Worm (Caenorhabditis elegans) whole organism, L3 larva: ENCODE measurements around the gene B0524.3.

Source experiments
- elt-2 ChIP-seq: sonication (generic microtip); optimal IDR thresholded peaks from 2 replicates; lab custom pipeline; 2016; ENCODE audit warnings: missing genetic modification reagents, mild to moderate bottlenecking, missing genetic modification characterization, missing compliant biosample characterization
- jun-1 ChIP-seq: fragments of 150-350 bp; optimal IDR thresholded peaks from 2 replicates; lab custom pipeline; 2014; ENCODE audit warnings: missing biosample characterization, missing genetic modification reagents, missing genetic modification characterization
- lsy-12 ChIP-seq: sonication (generic microtip); optimal IDR thresholded peaks from 2 replicates; lab custom pipeline; 2016; ENCODE audit warnings: mild to moderate bottlenecking, missing genetic modification characterization, missing compliant biosample characterization
- nfya-1 ChIP-seq: sonication (generic microtip); optimal IDR thresholded peaks from 2 replicates; lab custom pipeline; 2017; ENCODE audit warnings: missing genetic modification characterization, mild to moderate bottlenecking, missing compliant biosample characterization, antibody characterized with exemption, moderate library complexity; ENCODE audit not compliant: insufficient read depth
- pha-4 ChIP-seq: fragments of 150-350 bp; optimal IDR thresholded peaks from 2 replicates; lab custom pipeline; 2014; ENCODE audit warnings: missing biosample characterization, missing genetic modification reagents, missing genetic modification characterization
- unc-62 ChIP-seq: fragments of 150-350 bp; sonication (generic microtip); optimal IDR thresholded peaks from 4 replicates; lab custom pipeline; 2014; ENCODE audit warnings: missing biosample characterization, missing genetic modification reagents, missing genetic modification characterization

ce11 chrIII:1860129-1860528 is 27.3 kb upstream of the B0524.3 start, which contains the start of gene ttc-7:
- TF ChIP-seq unc-62 (no peak), lsy-12 (no peak), nfya-1 (tag; lab: Kevin White, UChicago) (no peak), elt-2 (tag; lab: Kevin White, UChicago) (no peak), pha-4 (no peak), jun-1 (tag; lab: Kevin White, UChicago) (no peak)
